Worm (Caenorhabditis elegans): ENCODE measurements around the gene mrck-1.

The mrck-1 gene

DNA sequence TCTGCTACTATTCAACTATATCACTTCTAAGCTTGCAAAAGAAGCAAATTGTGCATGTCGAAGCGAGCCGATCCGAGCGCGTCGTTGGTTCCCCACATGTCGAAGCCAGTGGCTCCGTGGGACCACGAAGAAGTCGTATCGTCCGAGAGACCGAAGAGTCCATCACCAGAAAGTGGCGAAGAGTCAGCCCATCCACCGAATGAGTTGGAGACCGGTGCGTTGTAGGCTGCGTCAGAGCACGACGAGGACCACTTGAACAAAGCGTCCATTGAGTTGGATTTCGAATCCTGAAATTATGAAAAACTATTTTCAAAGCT, 43.1 kb downstream of the mrck-1 start:
- TF ChIP-seq nhr-77 (tag; optimal IDR thresholded peaks at IDR 0.05) (no peak), ZK546.5 (tag; optimal IDR thresholded peaks at IDR 0.05) (no peak), nhr-21 (tag; optimal IDR thresholded peaks at IDR 0.05) (no peak), lin-39 (tag; optimal IDR thresholded peaks at IDR 0.05) (no peak), snpc-4 (tag; optimal IDR thresholded peaks at IDR 0.05) (no peak), sma-9 (GFP tag; optimal IDR thresholded peaks at IDR 0.05) (no peak), sma-9 (tag; optimal IDR thresholded peaks at IDR 0.05) (no peak), ceh-16 (tag; optimal IDR thresholded peaks at IDR 0.05) (no peak), Y55F3AM.14 (GFP tag; optimal IDR thresholded peaks at IDR 0.05) (no peak), blmp-1 (tag; optimal IDR thresholded peaks at IDR 0.05; ENCODE audit: insufficient read depth) (no peak), dmd-4 (tag; optimal IDR thresholded peaks at IDR 0.05) (no peak), unc-55 (GFP tag; optimal IDR thresholded peaks at IDR 0.05) (no peak), F13H6.1 (tag; optimal IDR thresholded peaks at IDR 0.05) (no peak), nhr-10 (tag; optimal IDR thresholded peaks at IDR 0.05) (no peak), nhr-12 (tag; optimal IDR thresholded peaks at IDR 0.05) (no peak), mbf-1 (tag; optimal IDR thresholded peaks at IDR 0.05) (no peak), nhr-11 (tag; optimal IDR thresholded peaks at IDR 0.05) (no peak), zag-1 (tag; optimal IDR thresholded peaks at IDR 0.05) (no peak), unc-62 (GFP tag; optimal IDR thresholded peaks at IDR 0.05) (no peak)

DNA sequence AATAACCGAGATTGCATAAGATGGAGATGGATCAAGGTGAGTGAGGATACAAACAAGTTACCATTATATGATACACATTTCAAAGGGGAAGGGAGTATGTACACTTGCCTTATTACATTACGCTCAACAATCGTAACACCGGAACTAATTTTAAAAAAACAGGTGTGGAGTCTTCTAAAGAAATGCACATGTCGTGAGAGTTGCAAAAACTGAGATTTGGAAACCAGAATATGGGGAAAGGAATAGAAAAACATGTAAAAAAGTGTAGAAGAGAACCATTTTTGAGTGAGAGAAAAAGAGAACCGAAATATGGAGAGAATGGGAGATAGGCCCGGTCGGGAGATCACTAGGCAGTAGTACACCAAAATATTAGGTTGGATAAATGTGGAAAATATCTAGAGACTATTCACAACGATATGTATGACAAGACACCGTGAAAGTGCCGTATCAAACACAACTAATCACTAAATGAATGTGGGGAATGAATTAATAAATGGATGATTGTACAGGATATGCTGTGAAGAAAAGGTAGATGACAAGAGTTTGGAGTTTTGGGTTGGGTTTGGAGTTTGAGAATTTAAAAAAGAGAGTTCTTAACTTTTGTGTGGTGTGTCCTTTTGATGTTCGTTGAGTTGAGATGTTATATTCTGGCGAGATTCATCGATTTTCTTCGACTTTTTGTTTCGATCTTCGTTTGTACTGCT, 43.6 kb downstream of the mrck-1 start:
- TF ChIP-seq egl-27 (tag; optimal IDR thresholded peaks at IDR 0.05) (no peak), lin-11 (tag; optimal IDR thresholded peaks at IDR 0.05) (no peak), skn-1 (tag; optimal IDR thresholded peaks at IDR 0.05) (no peak), unc-39 (tag; optimal IDR thresholded peaks at IDR 0.05) (no peak), ceh-82 (tag; optimal IDR thresholded peaks at IDR 0.05) (no peak), sma-9 (GFP tag; optimal IDR thresholded peaks at IDR 0.05) (peak; percentile 31), sma-9 (tag; optimal IDR thresholded peaks at IDR 0.05) (no peak), ZK546.5 (tag; optimal IDR thresholded peaks at IDR 0.05) (no peak), lsy-2 (tag; optimal IDR thresholded peaks at IDR 0.05) (no peak), mab-5 (tag; optimal IDR thresholded peaks at IDR 0.05) (peak; percentile 11), nhr-12 (tag; optimal IDR thresholded peaks at IDR 0.05) (no peak), dmd-4 (tag; optimal IDR thresholded peaks at IDR 0.05) (no peak), mdl-1 (tag; optimal IDR thresholded peaks at IDR 0.05) (no peak)

ce11 chrV:6222779-6223276, 44.3 kb downstream of the mrck-1 start:
- TF ChIP-seq sma-9 (GFP tag; optimal IDR thresholded peaks at IDR 0.05) (peak; percentile 17), sma-9 (tag; optimal IDR thresholded peaks at IDR 0.05) (no peak), elt-3 (tag; optimal IDR thresholded peaks at IDR 0.05) (no peak), blmp-1 (tag; optimal IDR thresholded peaks at IDR 0.05; ENCODE audit: insufficient read depth) (peak; percentile 2), lsy-2 (tag; optimal IDR thresholded peaks at IDR 0.05) (peak in 1 of 2 experiments; percentile 2)

ce11 chrV:6222171-6222733, 44.8 kb downstream of the mrck-1 start:
- TF ChIP-seq lin-39 (tag; optimal IDR thresholded peaks at IDR 0.05) (no peak), mbf-1 (tag; optimal IDR thresholded peaks at IDR 0.05) (no peak), sma-9 (GFP tag; optimal IDR thresholded peaks at IDR 0.05) (no peak), sma-9 (tag; optimal IDR thresholded peaks at IDR 0.05) (no peak), ztf-1 (GFP tag; conservative IDR thresholded peaks at IDR 0.05) (0 out of 2 replicates have a peak, but pooled peaks have one; percentile 73), F13H6.1 (tag; optimal IDR thresholded peaks at IDR 0.05) (no peak), crh-2 (tag; optimal IDR thresholded peaks at IDR 0.05) (no peak), nhr-129 (tag; optimal IDR thresholded peaks at IDR 0.05) (no peak), nhr-25 (tag; optimal IDR thresholded peaks at IDR 0.05) (peak; percentile 27)

DNA sequence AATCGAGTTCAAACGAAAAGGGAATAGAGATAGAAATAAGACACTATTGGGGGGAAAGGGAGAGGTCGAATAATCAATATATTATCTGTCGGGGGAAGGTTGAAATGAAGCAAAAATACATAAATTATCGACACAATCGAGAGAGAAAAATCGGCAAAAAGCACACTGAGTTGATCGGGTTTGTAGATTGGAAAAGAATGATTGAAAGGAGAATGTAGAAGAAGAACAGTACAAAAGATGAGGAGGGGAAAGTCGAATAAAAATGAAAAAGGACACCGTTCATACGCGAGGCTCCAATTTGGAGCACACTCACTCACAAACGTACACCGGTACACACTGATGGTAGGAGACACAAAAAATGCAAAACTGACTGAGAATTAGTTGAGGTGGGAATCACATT, 45.8 kb downstream of the mrck-1 start:
- TF ChIP-seq mab-5 (tag; optimal IDR thresholded peaks at IDR 0.05) (no peak), crh-2 (tag; optimal IDR thresholded peaks at IDR 0.05) (peak; percentile 10), elt-1 (tag; optimal IDR thresholded peaks at IDR 0.05) (no peak), nhr-6 (tag; optimal IDR thresholded peaks at IDR 0.05) (peak; percentile 5), lsy-2 (tag; optimal IDR thresholded peaks at IDR 0.05) (no peak), lin-39 (tag; optimal IDR thresholded peaks at IDR 0.05) (no peak), ama-1 (optimal IDR thresholded peaks at IDR 0.05) (peak; percentile 30), alr-1 (tag; optimal IDR thresholded peaks at IDR 0.05) (no peak), C34F6.9 (tag; optimal IDR thresholded peaks at IDR 0.05) (no peak), F13H6.1 (tag; optimal IDR thresholded peaks at IDR 0.05) (no peak), aly-2 (tag; optimal IDR thresholded peaks at IDR 0.05) (no peak), blmp-1 (tag; optimal IDR thresholded peaks at IDR 0.05; ENCODE audit: insufficient read depth) (no peak), sma-9 (GFP tag; optimal IDR thresholded peaks at IDR 0.05) (no peak), sma-9 (tag; optimal IDR thresholded peaks at IDR 0.05) (no peak), egl-27 (tag; optimal IDR thresholded peaks at IDR 0.05) (no peak), ZK546.5 (tag; optimal IDR thresholded peaks at IDR 0.05) (no peak), Y55F3AM.14 (GFP tag; optimal IDR thresholded peaks at IDR 0.05) (no peak), ztf-4 (tag; optimal IDR thresholded peaks at IDR 0.05) (no peak)

Measured in whole organism, L2 larva.